Worm (Caenorhabditis elegans) whole organism, mixed stage, embryonic: ENCODE data around the gene nop-1.

Source experiments
- M03D4.4 ChIP-seq: sonication (generic microtip); optimal IDR thresholded peaks from 2 replicates; lab custom pipeline; 2017; ENCODE audit warnings: mild to moderate bottlenecking, missing genetic modification characterization, missing compliant biosample characterization
- blmp-1 ChIP-seq: fragments of 150-350 bp; optimal IDR thresholded peaks from 2 replicates; lab custom pipeline; 2014; ENCODE audit warnings: missing biosample characterization, missing genetic modification characterization
- ceh-43 ChIP-seq: fragments of 200-800 bp; sonication (Bioruptor generic); optimal IDR thresholded peaks from 2 replicates; lab custom pipeline; 2018; ENCODE audit warnings: mild to moderate bottlenecking, missing genetic modification characterization, moderate library complexity, missing compliant biosample characterization
- cnd-1 ChIP-seq: fragments of 200-800 bp; sonication (Bioruptor generic); optimal IDR thresholded peaks from 2 replicates; lab custom pipeline; 2018; ENCODE audit warnings: mild to moderate bottlenecking, missing genetic modification characterization, missing compliant biosample characterization
- drap-1 ChIP-seq: fragments of 200-800 bp; sonication (Bioruptor generic); optimal IDR thresholded peaks from 3 replicates; lab custom pipeline; 2018; ENCODE audit warnings: mild to moderate bottlenecking, missing genetic modification characterization, missing compliant biosample characterization
- elt-3 ChIP-seq: fragments of 150-350 bp; optimal IDR thresholded peaks from 2 replicates; lab custom pipeline; 2014; ENCODE audit warnings: missing biosample characterization, missing genetic modification characterization
- flh-1 ChIP-seq: fragments of 200-800 bp; sonication (Bioruptor generic); optimal IDR thresholded peaks from 2 replicates; lab custom pipeline; 2018; ENCODE audit warnings: mild to moderate bottlenecking, missing genetic modification characterization, moderate library complexity, missing compliant biosample characterization
- lin-13 ChIP-seq: fragments of 150-350 bp; optimal IDR thresholded peaks from 2 replicates; lab custom pipeline; 2014; ENCODE audit warnings: missing biosample characterization, missing genetic modification characterization
- lin-32 ChIP-seq: fragments of 200-800 bp; sonication (Bioruptor generic); optimal IDR thresholded peaks from 2 replicates; lab custom pipeline; 2018; ENCODE audit warnings: mild to moderate bottlenecking, missing genetic modification characterization, missing compliant biosample characterization
- lsy-2 ChIP-seq: fragments of 150-350 bp; optimal IDR thresholded peaks from 2 replicates; lab custom pipeline; 2014; ENCODE audit warnings: missing biosample characterization, missing genetic modification characterization
- mab-5 ChIP-seq: fragments of 150-350 bp; optimal IDR thresholded peaks from 2 replicates; lab custom pipeline; 2014; ENCODE audit warnings: missing biosample characterization, missing genetic modification characterization
- mep-1 ChIP-seq: fragments of 150-350 bp; optimal IDR thresholded peaks from 2 replicates; lab custom pipeline; 2017; ENCODE audit warnings: missing biosample characterization, missing genetic modification reagents, missing genetic modification characterization, inconsistent platforms
- nhr-12 ChIP-seq: fragments of 150-350 bp; optimal IDR thresholded peaks from 2 replicates; lab custom pipeline; 2014; ENCODE audit warnings: missing biosample characterization, missing genetic modification characterization
- nhr-2 ChIP-seq: fragments of 150-350 bp; optimal IDR thresholded peaks from 2 replicates; lab custom pipeline; 2014; ENCODE audit warnings: missing biosample characterization, missing genetic modification characterization
- pha-4 ChIP-seq: fragments of 150-350 bp; optimal IDR thresholded peaks from 2 replicates; lab custom pipeline; 2018; ENCODE audit warnings: missing biosample characterization, missing genetic modification reagents, missing genetic modification characterization
- unc-120 ChIP-seq: sonication (generic microtip); optimal IDR thresholded peaks from 2 replicates; lab custom pipeline; 2017; ENCODE audit warnings: missing genetic modification characterization, missing compliant biosample characterization; ENCODE audit not compliant: poor library complexity, severe bottlenecking

Gene nop-1

DNA sequence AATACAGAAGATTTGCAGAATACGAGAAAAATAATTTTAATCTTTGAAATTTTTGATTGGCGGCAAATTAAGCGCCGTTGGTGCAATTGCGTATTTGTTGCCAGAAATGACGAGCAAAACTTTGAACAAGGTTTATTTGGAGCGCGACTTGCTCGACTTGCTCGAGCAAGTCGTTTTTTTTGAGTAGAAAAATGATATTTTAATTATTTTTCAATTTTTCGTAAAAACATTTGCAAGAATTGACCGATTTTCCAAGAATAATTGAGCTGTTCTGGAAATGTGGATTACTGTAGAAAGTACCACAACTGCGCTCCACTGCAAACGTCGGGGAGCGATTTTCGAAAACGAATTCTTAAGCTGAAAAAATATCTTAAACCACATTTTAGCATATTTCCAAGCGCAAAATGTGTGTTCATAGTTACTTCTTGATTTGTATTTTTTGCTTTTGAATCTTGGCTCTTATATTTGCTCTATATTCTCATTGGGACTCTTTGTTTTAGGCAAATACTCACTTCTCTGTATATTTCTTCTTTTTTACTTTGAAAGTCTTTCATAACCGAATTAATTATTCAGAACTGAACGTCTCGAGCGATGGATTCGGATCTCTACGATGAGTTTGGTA, 50.6 kb downstream of the nop-1 start, which contains the start of the genes gcna-1 and eftu-2:
gcna-1 (minus strand) TSS at position 96 of the 622 bp plus-strand sequence.
eftu-2 (plus strand) TSS at position 572 of the 622 bp plus-strand sequence.
- TF ChIP-seq unc-120 (tag; lab: Kevin White, UChicago) = no peak
- no peak for TF ChIP-seq flh-1 (GFP tag; lab: Kevin White, UChicago)
- TF ChIP-seq lsy-2 (tag; lab: Kevin White, UChicago) = peak; percentile 92
- no peak for TF ChIP-seq drap-1 (GFP tag; lab: Kevin White, UChicago)
- TF ChIP-seq ceh-43 (GFP tag; lab: Kevin White, UChicago) = no peak

DNA sequence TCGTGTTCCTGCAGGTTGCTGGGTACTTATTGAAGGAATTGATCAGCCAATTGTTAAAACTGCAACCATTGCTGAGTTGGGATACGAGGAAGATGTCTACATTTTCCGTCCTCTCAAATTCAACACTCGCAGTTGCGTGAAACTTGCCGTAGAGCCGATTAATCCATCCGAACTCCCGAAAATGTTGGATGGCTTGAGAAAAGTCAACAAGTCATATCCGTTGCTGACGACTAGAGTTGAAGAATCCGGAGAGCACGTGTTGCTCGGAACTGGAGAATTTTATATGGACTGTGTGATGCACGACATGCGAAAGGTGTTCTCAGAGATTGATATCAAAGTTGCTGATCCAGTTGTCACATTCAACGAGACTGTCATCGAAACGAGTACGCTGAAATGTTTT, 52.8 kb downstream of the nop-1 start:
- TF ChIP-seq nhr-12 (tag; lab: Kevin White, UChicago) (no peak), mab-5 (no peak), cnd-1 (no peak), lin-32 (GFP tag; lab: Kevin White, UChicago) (no peak), nhr-2 (tag; lab: Kevin White, UChicago) (no peak), pha-4 (tag; lab: Kevin White, UChicago) (no peak), blmp-1 (tag; lab: Kevin White, UChicago) (no peak), flh-1 (GFP tag; lab: Kevin White, UChicago) (no peak), unc-120 (tag; lab: Kevin White, UChicago) (no peak), elt-3 (tag; lab: Kevin White, UChicago) (no peak), M03D4.4 (no peak), lin-13 (no peak), mep-1 (tag; lab: Kevin White, UChicago) (no peak)
